Worm (Caenorhabditis elegans): Measurements from ENCODE around the gene mans-2.

Gene mans-2

ce11 chrV:11979673-11980561, 5.4 kb downstream of the mans-2 start, which contains the start of gene snr-4:
Gene snr-4 (minus strand): TSS chrV:11979723.
- TF ChIP-seq unc-62 (GFP tag; optimal IDR thresholded peaks at IDR 0.05) = no peak
- peak; percentile 73 for TF ChIP-seq ZK185.1 (tag; optimal IDR thresholded peaks at IDR 0.05; ENCODE audit: poor library complexity, severe bottlenecking)
- peak; percentile 84 for TF ChIP-seq chd-7 (tag; optimal IDR thresholded peaks at IDR 0.05)
- TF ChIP-seq ceh-79 (tag; optimal IDR thresholded peaks at IDR 0.05) = no peak
- TF ChIP-seq B0035.1 (tag; optimal IDR thresholded peaks at IDR 0.05) = peak; percentile 72
- TF ChIP-seq rpc-1 (optimal IDR thresholded peaks at IDR 0.05) = no peak
- TF ChIP-seq rpc-1 (tag; optimal IDR thresholded peaks at IDR 0.05) = peak; percentile 11
- TF ChIP-seq hmg-1.2 (GFP tag; IDR thresholded peaks at IDR 0.05) = peak; percentile 97
- TF ChIP-seq let-607 (tag; optimal IDR thresholded peaks at IDR 0.05) = peak; percentile 63 to 68
- TF ChIP-seq mes-4 (tag; optimal IDR thresholded peaks at IDR 0.05) = peak; percentile 88
- peak; percentile 10 for TF ChIP-seq ztf-3 (GFP tag; optimal IDR thresholded peaks at IDR 0.05)
- TF ChIP-seq hlh-12 (tag; optimal IDR thresholded peaks at IDR 0.05) = no peak
- TF ChIP-seq lin-26 (GFP tag; IDR thresholded peaks at IDR 0.05) = peak; percentile 73
- TF ChIP-seq B0019.2 (GFP tag; conservative IDR thresholded peaks at IDR 0.05) = peak; percentile 56; the same call in 1 of the 2 replicates
- peak; percentile 61; the same call in 1 of the 2 replicates for TF ChIP-seq cebp-2 (GFP tag; IDR thresholded peaks at IDR 0.05)
- TF ChIP-seq nhr-80 (tag; optimal IDR thresholded peaks at IDR 0.05) = peak; percentile 75
- TF ChIP-seq ets-4 (GFP tag; optimal IDR thresholded peaks at IDR 0.05) = peak; percentile 26
- TF ChIP-seq mcd-1 (GFP tag; IDR thresholded peaks at IDR 0.05) = peak; percentile 93
- peak; percentile 79 for TF ChIP-seq ztf-18 (tag; optimal IDR thresholded peaks at IDR 0.05)
- peak; percentile 49 for TF ChIP-seq pha-4 (tag; optimal IDR thresholded peaks at IDR 0.05)
- peak; percentile 93 for TF ChIP-seq attf-6 (GFP tag; IDR thresholded peaks at IDR 0.05)
- peak; percentile 61 for TF ChIP-seq nhr-90 (tag; optimal IDR thresholded peaks at IDR 0.05)
- TF ChIP-seq lsl-1 (GFP tag; optimal IDR thresholded peaks at IDR 0.05) = peak; percentile 81
- no peak for TF ChIP-seq F39B2.1 (GFP tag; IDR thresholded peaks at IDR 0.05)
- peak; percentile 94 for TF ChIP-seq snpc-1.3 (tag; optimal IDR thresholded peaks at IDR 0.05; ENCODE audit: insufficient read depth)
- TF ChIP-seq nhr-27 (tag; optimal IDR thresholded peaks at IDR 0.05) = no peak
- peak; percentile 41 for TF ChIP-seq B0261.1 (tag; optimal IDR thresholded peaks at IDR 0.05)
- no peak for TF ChIP-seq ccch-3 (GFP tag; optimal IDR thresholded peaks at IDR 0.05)
- TF ChIP-seq mxl-1 (tag; optimal IDR thresholded peaks at IDR 0.05) = no peak
- no peak for TF ChIP-seq nhr-120 (GFP tag; IDR thresholded peaks at IDR 0.05)
- no peak for TF ChIP-seq sptf-2 (GFP tag; optimal IDR thresholded peaks at IDR 0.05)
- no peak for TF ChIP-seq tbx-9 (tag; optimal IDR thresholded peaks at IDR 0.05; ENCODE audit: borderline replicate concordance)
- TF ChIP-seq egl-18 (GFP tag; IDR thresholded peaks at IDR 0.05) = peak; percentile 76; the same call in 1 of the 2 replicates
- peak; percentile 58 for TF ChIP-seq somi-1 (GFP tag; optimal IDR thresholded peaks at IDR 0.05)
- TF ChIP-seq nfya-2 (GFP tag; IDR thresholded peaks at IDR 0.05) = peak; percentile 49; the same call in 1 of the 2 replicates
- TF ChIP-seq pbrm-1 (GFP tag; IDR thresholded peaks at IDR 0.05) = peak; percentile 99
- TF ChIP-seq ztf-26 (tag; optimal IDR thresholded peaks at IDR 0.05) = peak; percentile 76
- peak; percentile 79 for TF ChIP-seq Y79H2A.3 (GFP tag; conservative IDR thresholded peaks at IDR 0.05)
- TF ChIP-seq Y53F4B.3 (GFP tag; IDR thresholded peaks at IDR 0.05) = peak; percentile 76
- TF ChIP-seq tbp1 (GFP tag; optimal IDR thresholded peaks at IDR 0.05) = peak; percentile 81
- TF ChIP-seq madf-8 (GFP tag; conservative IDR thresholded peaks at IDR 0.05) = peak; percentile 65
- no peak for TF ChIP-seq hlh-26 (GFP tag; conservative IDR thresholded peaks at IDR 0.05)
- TF ChIP-seq F37B4.10 (GFP tag; IDR thresholded peaks at IDR 0.05) = 0 out of 2 replicates have a peak, but pooled peaks have one; percentile 58
- peak; percentile 97 for TF ChIP-seq C17E4.6 (GFP tag; IDR thresholded peaks at IDR 0.05)
- no peak for TF ChIP-seq F57A8.1 (GFP tag; optimal IDR thresholded peaks at IDR 0.05)
- TF ChIP-seq F57C9.4 (tag; optimal IDR thresholded peaks at IDR 0.05) = peak; percentile 49
- peak; percentile 80 for TF ChIP-seq ama-1 (optimal IDR thresholded peaks at IDR 0.05)
- TF ChIP-seq ama-1 (GFP tag; optimal IDR thresholded peaks at IDR 0.05) = no peak
